Worm (Caenorhabditis elegans) whole organism, young adult: ENCODE data around the gene F42F12.14.

Experiments used
- B0035.1 ChIP-seq: sonication (generic microtip); optimal IDR thresholded peaks from 2 replicates; lab custom pipeline; 2016; ENCODE audit warnings: missing genetic modification characterization, mild to moderate bottlenecking, missing compliant biosample characterization, missing genotype, missing genetic modification reagents
- B0261.1 ChIP-seq: sonication (generic microtip); optimal IDR thresholded peaks from 2 replicates; lab custom pipeline; 2016; ENCODE audit warnings: mild to moderate bottlenecking, missing genetic modification characterization, moderate library complexity, missing compliant biosample characterization
- C06A6.2 ChIP-seq: fragments of 200-800 bp; sonication (Bioruptor generic); conservative IDR thresholded peaks from 2 replicates; pipeline ENCODE4 v1.3.6; 2022; ENCODE audit warnings: missing genetic modification characterization, missing compliant biosample characterization
- F23B12.7 ChIP-seq: sonication (generic microtip); optimal IDR thresholded peaks from 2 replicates; lab custom pipeline; 2017; ENCODE audit warnings: missing genetic modification characterization, mild to moderate bottlenecking, missing compliant biosample characterization, antibody characterized with exemption, moderate library complexity; ENCODE audit not compliant: insufficient read depth
- F37B4.10 ChIP-seq: fragments of 200-800 bp; sonication (Bioruptor generic); IDR thresholded peaks from 2 replicates; pipeline ENCODE4 v1.3.6; 2022; ENCODE audit warnings: missing genetic modification characterization, missing compliant biosample characterization
- F39B2.1 ChIP-seq: fragments of 200-800 bp; sonication (Bioruptor generic); IDR thresholded peaks from 2 replicates; pipeline ENCODE4 v1.3.6; 2022; ENCODE audit warnings: missing genetic modification reagents, missing genetic modification characterization, missing compliant biosample characterization
- F57A8.1 ChIP-seq: fragments of 200-800 bp; sonication (Bioruptor generic); optimal IDR thresholded peaks from 2 replicates; lab custom pipeline; 2018; ENCODE audit warnings: mild to moderate bottlenecking, missing genetic modification characterization, moderate library complexity, missing compliant biosample characterization
- T07F8.4 ChIP-seq: sonication (generic microtip); optimal IDR thresholded peaks from 2 replicates; lab custom pipeline; 2016; ENCODE audit warnings: mild to moderate bottlenecking, missing genetic modification characterization, moderate library complexity, missing compliant biosample characterization
- Y67H2A.10 ChIP-seq: fragments of 200-800 bp; sonication (Bioruptor generic); conservative IDR thresholded peaks from 2 replicates; pipeline ENCODE4 v1.3.6; 2022; ENCODE audit warnings: missing genetic modification reagents, missing genetic modification characterization, missing compliant biosample characterization
- ZK185.1 ChIP-seq: sonication (generic microtip); optimal IDR thresholded peaks from 2 replicates; lab custom pipeline; 2016; ENCODE audit warnings: mild to moderate bottlenecking, missing genetic modification characterization, missing compliant biosample characterization; ENCODE audit not compliant: poor library complexity, severe bottlenecking
- ama-1 ChIP-seq, 3 experiments: fragments of 150-350 bp in 1 of 3; sonication (generic microtip) in 2 of 3; optimal IDR thresholded peaks; 2 replicates each; lab custom pipeline; 2014 to 2018; ENCODE audit warnings: missing biosample characterization in 2 of 3, missing genetic modification characterization in 2 of 3, missing genetic modification reagents in 2 of 3
- aptf-2 ChIP-seq: fragments of 200-800 bp; sonication (Bioruptor generic); conservative IDR thresholded peaks from 2 replicates; pipeline ENCODE4 v1.3.6; 2022; ENCODE audit warnings: missing genetic modification reagents, missing genetic modification characterization, missing compliant biosample characterization
- atf-7 ChIP-seq: sonication (generic microtip); optimal IDR thresholded peaks from 2 replicates; lab custom pipeline; 2017; ENCODE audit warnings: mild to moderate bottlenecking, missing genetic modification characterization, missing compliant biosample characterization
- athp-1 ChIP-seq: sonication (generic microtip); optimal IDR thresholded peaks from 2 replicates; lab custom pipeline; 2017; ENCODE audit warnings: mild to moderate bottlenecking, missing genetic modification characterization, missing compliant biosample characterization
- attf-5 ChIP-seq: fragments of 200-800 bp; sonication (Bioruptor generic); optimal IDR thresholded peaks from 2 replicates; lab custom pipeline; 2018; ENCODE audit warnings: mild to moderate bottlenecking, missing genetic modification characterization, missing compliant biosample characterization
- bed-2 ChIP-seq: fragments of 200-800 bp; sonication (Bioruptor generic); IDR thresholded peaks from 2 replicates; pipeline ENCODE4 v1.3.6; 2022; ENCODE audit warnings: missing genetic modification reagents, missing genetic modification characterization, missing compliant biosample characterization
- cebp-1 ChIP-seq, 2 experiments: fragments of 200-800 bp in 1 of 2; sonication (Bioruptor generic) in 1 of 2; sonication (generic microtip) in 1 of 2; IDR thresholded peaks in 1 of 2; optimal IDR thresholded peaks in 1 of 2; 2 replicates each; pipeline versions ENCODE4 v1.3.6 to Lab custom; 2017 to 2022; ENCODE audit warnings: missing compliant biosample characterization in 2 of 2, missing genetic modification characterization in 2 of 2, mild to moderate bottlenecking in 1 of 2, missing genetic modification reagents in 1 of 2, moderate library complexity in 1 of 2
- cebp-2 ChIP-seq: fragments of 200-800 bp; sonication (Bioruptor generic); IDR thresholded peaks from 2 replicates; pipeline ENCODE4 v1.3.6; 2022; ENCODE audit warnings: missing genetic modification characterization, missing compliant biosample characterization
- die-1 ChIP-seq: sonication (generic microtip); optimal IDR thresholded peaks from 2 replicates; lab custom pipeline; 2016; ENCODE audit warnings: missing genotype, mild to moderate bottlenecking, missing genetic modification characterization, missing compliant biosample characterization
- dox-1 ChIP-seq: fragments of 200-800 bp; sonication (Bioruptor generic); IDR thresholded peaks from 2 replicates; pipeline ENCODE4 v1.3.6; 2022; ENCODE audit warnings: missing genetic modification reagents, missing genetic modification characterization, missing compliant biosample characterization
- ets-4 ChIP-seq: fragments of 200-800 bp; sonication (Bioruptor generic); optimal IDR thresholded peaks from 2 replicates; lab custom pipeline; 2018; ENCODE audit warnings: mild to moderate bottlenecking, missing genetic modification characterization, missing compliant biosample characterization
- fkh-3 ChIP-seq: sonication (generic microtip); optimal IDR thresholded peaks from 2 replicates; lab custom pipeline; 2016; ENCODE audit warnings: mild to moderate bottlenecking, missing genetic modification characterization, missing compliant biosample characterization
- hlh-12 ChIP-seq: sonication (generic microtip); optimal IDR thresholded peaks from 2 replicates; lab custom pipeline; 2016; ENCODE audit warnings: missing genetic modification characterization, missing compliant biosample characterization
- hmg-1.2 ChIP-seq: fragments of 200-800 bp; sonication (Bioruptor generic); IDR thresholded peaks from 2 replicates; pipeline ENCODE4 v1.3.6; 2022; ENCODE audit warnings: missing genetic modification reagents, missing genetic modification characterization, missing compliant biosample characterization
- hmg-20 ChIP-seq: fragments of 200-800 bp; sonication (Bioruptor generic); IDR thresholded peaks from 2 replicates; pipeline ENCODE4 v1.3.6; 2022; ENCODE audit warnings: missing genetic modification reagents, missing genetic modification characterization, missing compliant biosample characterization
- hrde-1 ChIP-seq: sonication (generic microtip); optimal IDR thresholded peaks from 2 replicates; lab custom pipeline; 2016; ENCODE audit warnings: missing genetic modification characterization, mild to moderate bottlenecking, missing compliant biosample characterization, moderate library complexity, missing genotype, missing genetic modification reagents, borderline replicate concordance
- lin-26 ChIP-seq: fragments of 200-800 bp; sonication (Bioruptor generic); IDR thresholded peaks from 2 replicates; pipeline ENCODE4 v1.3.6; 2022; ENCODE audit warnings: missing genetic modification reagents, missing genetic modification characterization, missing compliant biosample characterization
- lin-54 ChIP-seq: fragments of 200-800 bp; sonication (Bioruptor generic); optimal IDR thresholded peaks from 2 replicates; lab custom pipeline; 2018; ENCODE audit warnings: mild to moderate bottlenecking, missing genetic modification characterization, missing compliant biosample characterization
- madf-10 ChIP-seq: sonication (generic microtip); optimal IDR thresholded peaks from 2 replicates; lab custom pipeline; 2016; ENCODE audit warnings: mild to moderate bottlenecking, missing genetic modification characterization, missing compliant biosample characterization
- madf-8 ChIP-seq: fragments of 200-800 bp; sonication (Bioruptor generic); conservative IDR thresholded peaks from 2 replicates; pipeline ENCODE4 v1.3.6; 2022; ENCODE audit warnings: missing genetic modification reagents, missing genetic modification characterization, missing compliant biosample characterization
- mcd-1 ChIP-seq: fragments of 200-800 bp; sonication (Bioruptor generic); IDR thresholded peaks from 2 replicates; pipeline ENCODE4 v1.3.6; 2022; ENCODE audit warnings: missing genetic modification reagents, missing genetic modification characterization, missing compliant biosample characterization
- mes-4 ChIP-seq: sonication (generic microtip); optimal IDR thresholded peaks from 2 replicates; lab custom pipeline; 2016; ENCODE audit warnings: missing genotype, missing genetic modification characterization, missing compliant biosample characterization
- nfya-1 ChIP-seq: sonication (generic microtip); optimal IDR thresholded peaks from 2 replicates; lab custom pipeline; 2017; ENCODE audit warnings: antibody characterized with exemption, missing compliant biosample characterization, missing genetic modification characterization, borderline replicate concordance; ENCODE audit not compliant: insufficient read depth
- nfyb-1 ChIP-seq: fragments of 200-800 bp; sonication (Bioruptor generic); IDR thresholded peaks from 2 replicates; pipeline ENCODE4 v1.3.6; 2022; ENCODE audit warnings: missing genetic modification reagents, missing genetic modification characterization, missing compliant biosample characterization
- nhr-179 ChIP-seq: sonication (generic microtip); optimal IDR thresholded peaks from 2 replicates; lab custom pipeline; 2016; ENCODE audit warnings: mild to moderate bottlenecking, missing genetic modification characterization, missing compliant biosample characterization
- pbrm-1 ChIP-seq: fragments of 200-800 bp; sonication (Bioruptor generic); IDR thresholded peaks from 2 replicates; pipeline ENCODE4 v1.3.6; 2022; ENCODE audit warnings: missing genetic modification reagents, missing genetic modification characterization, missing compliant biosample characterization
- sea-2 ChIP-seq: fragments of 200-800 bp; sonication (Bioruptor generic); IDR thresholded peaks from 2 replicates; pipeline ENCODE4 v1.3.6; 2022; ENCODE audit warnings: missing genetic modification characterization, missing compliant biosample characterization
- snpc-3.4 ChIP-seq: sonication (generic microtip); optimal IDR thresholded peaks from 2 replicates; lab custom pipeline; 2017; ENCODE audit warnings: missing genetic modification characterization, mild to moderate bottlenecking, missing compliant biosample characterization, antibody characterized with exemption, moderate library complexity, missing genotype, missing genetic modification reagents
- sptf-2 ChIP-seq: fragments of 200-800 bp; sonication (Bioruptor generic); optimal IDR thresholded peaks from 2 replicates; lab custom pipeline; 2018; ENCODE audit warnings: mild to moderate bottlenecking, missing genetic modification characterization, missing compliant biosample characterization
- unc-130 ChIP-seq: sonication (generic microtip); optimal IDR thresholded peaks from 2 replicates; lab custom pipeline; 2016; ENCODE audit warnings: missing genetic modification reagents, missing genetic modification characterization, missing compliant biosample characterization
- ztf-6 ChIP-seq: fragments of 200-800 bp; sonication (Bioruptor generic); IDR thresholded peaks from 2 replicates; pipeline ENCODE4 v1.3.6; 2022; ENCODE audit warnings: missing genetic modification reagents, missing genetic modification characterization, missing compliant biosample characterization

The F42F12.14 gene

ce11 chrX:12337846-12338490 is 10.5 kb upstream of the F42F12.14 start, which contains the start of gene srd-44 (continued):
- TF ChIP-seq ZK185.1 (tag; lab: Kevin White, UChicago) (peak; percentile 83), B0035.1 (tag; lab: Kevin White, UChicago) (peak; percentile 16), athp-1 (tag; lab: Kevin White, UChicago) (peak; percentile 45), die-1 (tag; lab: Kevin White, UChicago) (peak; percentile 71), mes-4 (tag; lab: Kevin White, UChicago) (no peak), aptf-2 (no peak)

- TF ChIP-seq nhr-179 (tag; lab: Kevin White, UChicago) (no peak), madf-8 (GFP tag; lab: Robert Waterston, UW) (no peak), mcd-1 (GFP tag; lab: Robert Waterston, UW) (no peak), atf-7 (tag; lab: Kevin White, UChicago) (no peak), ztf-6 (no peak), bed-2 (GFP tag; lab: Robert Waterston, UW) (no peak), die-1 (tag; lab: Kevin White, UChicago) (no peak), attf-5 (no peak), lin-54 (GFP tag; lab: Kevin White, UChicago) (no peak)
These were observed 7.1 kb upstream of the F42F12.14 start, which contains the start of gene zig-2 for ce11 chrX:12341338-12341737. zig-2 (minus strand) TSS chrX:12341438.

DNA sequence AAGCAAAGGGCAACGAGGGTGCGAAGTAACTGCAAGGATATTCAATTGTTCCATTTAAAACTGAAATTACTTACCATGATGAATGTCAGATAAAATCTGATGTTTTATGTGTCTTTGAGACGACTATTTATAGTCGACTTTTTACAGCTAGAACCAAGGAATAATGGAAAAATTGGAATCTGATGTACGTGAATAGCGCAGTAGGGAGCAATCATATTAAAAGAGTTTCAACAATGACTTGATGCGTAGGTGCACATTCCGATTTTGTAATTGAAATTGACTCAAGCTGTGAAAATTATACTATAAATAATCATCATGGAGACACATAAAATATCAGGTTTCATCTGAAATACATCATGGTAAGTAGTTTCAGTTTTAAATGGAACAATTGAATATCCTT is 5.2 kb upstream of the F42F12.14 start, which contains the start of the genes nspc-9 and nspc-10:
TSS of gene nspc-9 (minus strand) at position 101 of the 400 bp plus-strand sequence.
TSS of gene nspc-10 (plus strand) at position 331 of the 400 bp plus-strand sequence.
- TF ChIP-seq F37B4.10 (GFP tag; lab: Robert Waterston, UW) (no peak), F39B2.1 (GFP tag; lab: Robert Waterston, UW) (no peak), Y67H2A.10 (no peak), sea-2 (no peak), die-1 (tag; lab: Kevin White, UChicago) (no peak), C06A6.2 (GFP tag; lab: Robert Waterston, UW) (no peak), hmg-1.2 (GFP tag; lab: Robert Waterston, UW) (no peak), mcd-1 (GFP tag; lab: Robert Waterston, UW) (no peak), unc-130 (GFP tag; lab: Kevin White, UChicago) (no peak), ets-4 (GFP tag; lab: Kevin White, UChicago) (no peak), madf-10 (no peak), cebp-1 (GFP tag; IDR thresholded peaks at IDR 0.05; lab: Robert Waterston, UW) (no peak), cebp-1 (tag; optimal IDR thresholded peaks at IDR 0.05; lab: Kevin White, UChicago) (no peak), fkh-3 (tag; lab: Kevin White, UChicago) (no peak), snpc-3.4 (tag; lab: Kevin White, UChicago) (no peak), sptf-2 (GFP tag; lab: Kevin White, UChicago) (no peak), dox-1 (no peak), pbrm-1 (GFP tag; lab: Robert Waterston, UW) (no peak)

DNA sequence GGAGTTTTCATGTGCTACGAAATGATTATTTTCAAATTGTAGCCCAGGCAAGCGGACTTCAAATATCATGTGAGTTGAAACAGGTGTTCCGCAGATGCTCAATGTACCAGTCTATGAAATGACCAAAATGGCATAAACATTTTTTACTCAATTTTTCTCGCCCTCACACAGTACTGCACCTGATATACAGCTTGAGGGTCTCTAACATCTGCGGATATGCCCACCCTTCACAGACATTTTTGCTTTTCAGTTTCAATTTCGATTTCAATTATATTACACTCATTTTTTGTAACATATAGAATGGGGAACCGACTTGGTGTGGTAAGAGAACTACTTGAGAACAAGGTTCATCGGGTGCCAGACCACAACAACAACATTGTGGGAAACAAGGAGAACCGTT is 1.7 kb upstream of the F42F12.14 start, which contains the start of gene F42F12.11:
TSS of gene F42F12.11 (plus strand) at position 301 of the 400 bp plus-strand sequence.
- TF ChIP-seq nfyb-1 (no peak), F23B12.7 (no peak), F57A8.1 (no peak), hlh-12 (tag; lab: Kevin White, UChicago) (no peak), fkh-3 (tag; lab: Kevin White, UChicago) (no peak), hmg-20 (GFP tag; lab: Robert Waterston, UW) (no peak), nfya-1 (tag; lab: Kevin White, UChicago) (no peak), ama-1 (optimal IDR thresholded peaks at IDR 0.05; lab: Kevin White, UChicago) (no peak), ama-1 (GFP tag; optimal IDR thresholded peaks at IDR 0.05; lab: Kevin White, UChicago) (no peak), sptf-2 (GFP tag; lab: Kevin White, UChicago) (no peak), T07F8.4 (no peak), cebp-2 (no peak), B0261.1 (tag; lab: Kevin White, UChicago) (no peak), athp-1 (tag; lab: Kevin White, UChicago) (no peak), hrde-1 (no peak), B0035.1 (tag; lab: Kevin White, UChicago) (no peak), lin-26 (no peak)
